Fruit fly (Drosophila melanogaster) whole organism, embryonic: ENCODE data around the gene aqz.
A peak's percentile ranks its signal among the peaks of the same experiment; 100 is the strongest.

Experiments
- BEAF-32 ChIP-seq: fragments of 200-800 bp; sonication (Bioruptor generic); optimal IDR thresholded peaks from 3 replicates; lab custom pipeline; 2017; ENCODE audit warnings: missing biosample characterization, missing genetic modification characterization, mild to moderate bottlenecking, moderate library complexity, missing genetic modification reagents
- Blimp-1 ChIP-seq: fragments of 200-800 bp; sonication (Bioruptor generic); optimal IDR thresholded peaks from 3 replicates; lab custom pipeline; 2018; ENCODE audit warnings: missing biosample characterization, missing genetic modification characterization, mild to moderate bottlenecking, moderate library complexity, missing genetic modification reagents
- CG11247 ChIP-seq: fragments of 200-800 bp; sonication (Bioruptor generic); IDR thresholded peaks from 2 replicates; pipeline ENCODE4 v1.3.6; 2022; ENCODE audit warnings: missing biosample characterization, missing genetic modification characterization
- CG11398 ChIP-seq: fragments of 200-800 bp; sonication (Bioruptor generic); optimal IDR thresholded peaks from 2 replicates; lab custom pipeline; 2016; ENCODE audit warnings: missing biosample characterization, missing genetic modification characterization
- CG11456 ChIP-seq: fragments of 200-800 bp; sonication (Bioruptor generic); IDR thresholded peaks from 3 replicates; pipeline ENCODE4 v1.3.6; 2022; ENCODE audit warnings: missing biosample characterization, missing genetic modification characterization
- CG12236 ChIP-seq: fragments of 200-800 bp; sonication (Bioruptor generic); optimal IDR thresholded peaks from 2 replicates; lab custom pipeline; 2016; ENCODE audit warnings: missing biosample characterization, missing genetic modification characterization
- CG12744 ChIP-seq: fragments of 200-800 bp; sonication (Bioruptor generic); optimal IDR thresholded peaks from 2 replicates; lab custom pipeline; 2016; ENCODE audit warnings: missing biosample characterization, missing genetic modification characterization
- CG14965 ChIP-seq: fragments of 200-800 bp; sonication (Bioruptor generic); optimal IDR thresholded peaks from 2 replicates; lab custom pipeline; 2016; ENCODE audit warnings: missing biosample characterization, missing genetic modification characterization, borderline replicate concordance
- CG15514 ChIP-seq: fragments of 200-800 bp; sonication (Bioruptor generic); optimal IDR thresholded peaks from 3 replicates; lab custom pipeline; 2017; ENCODE audit warnings: missing biosample characterization, missing genetic modification characterization, mild to moderate bottlenecking, moderate library complexity, missing genetic modification reagents
- CG16813 ChIP-seq: fragments of 200-800 bp; sonication (Bioruptor generic); IDR thresholded peaks from 3 replicates; pipeline ENCODE4 v1.3.6; 2022; ENCODE audit warnings: missing biosample characterization, missing genetic modification characterization; ENCODE audit not compliant: partially characterized antibody
- CG16815 ChIP-seq: fragments of 200-800 bp; sonication (Bioruptor generic); optimal IDR thresholded peaks from 3 replicates; lab custom pipeline; 2017; ENCODE audit warnings: missing biosample characterization, mild to moderate bottlenecking, missing genetic modification characterization
- CG17328 ChIP-seq: fragments of 200-800 bp; sonication (Bioruptor generic); IDR thresholded peaks from 2 replicates; pipeline ENCODE4 v1.3.6; 2022; ENCODE audit warnings: missing biosample characterization, missing genetic modification characterization
- CG18262 ChIP-seq: fragments of 200-800 bp; optimal IDR thresholded peaks from 3 replicates; lab custom pipeline; 2019; ENCODE audit warnings: missing biosample characterization, mild to moderate bottlenecking, missing genetic modification characterization, moderate library complexity
- CG18599 ChIP-seq: fragments of 200-800 bp; sonication (Bioruptor generic); optimal IDR thresholded peaks from 3 replicates; lab custom pipeline; 2017; ENCODE audit warnings: missing biosample characterization, missing genetic modification characterization, mild to moderate bottlenecking, moderate library complexity, missing genetic modification reagents
- CG2678 ChIP-seq: fragments of 200-800 bp; sonication (Bioruptor generic); optimal IDR thresholded peaks from 3 replicates; lab custom pipeline; 2019; ENCODE audit warnings: missing biosample characterization, mild to moderate bottlenecking, missing genetic modification characterization, moderate library complexity
- CG3407 ChIP-seq: fragments of 200-800 bp; sonication (Bioruptor generic); optimal IDR thresholded peaks from 2 replicates; lab custom pipeline; 2018; ENCODE audit warnings: missing biosample characterization, mild to moderate bottlenecking, missing genetic modification characterization
- CG34376 ChIP-seq: fragments of 200-800 bp; sonication (Bioruptor generic); optimal IDR thresholded peaks from 2 replicates; lab custom pipeline; 2018; ENCODE audit warnings: missing biosample characterization, mild to moderate bottlenecking, missing genetic modification characterization
- CG34422 ChIP-seq: fragments of 200-800 bp; sonication (Bioruptor generic); IDR thresholded peaks from 3 replicates; pipeline ENCODE4 v1.3.6; 2022; ENCODE audit warnings: missing biosample characterization, missing genetic modification characterization
- CG3995 ChIP-seq: fragments of 200-800 bp; sonication (Bioruptor generic); optimal IDR thresholded peaks from 3 replicates; lab custom pipeline; 2016; ENCODE audit warnings: missing biosample characterization, missing genetic modification characterization
- CG4707 ChIP-seq: fragments of 200-800 bp; sonication (Bioruptor generic); optimal IDR thresholded peaks from 2 replicates; lab custom pipeline; 2018; ENCODE audit warnings: missing biosample characterization, mild to moderate bottlenecking, missing genetic modification characterization, moderate library complexity
- CG6689 ChIP-seq: fragments of 200-800 bp; sonication (Bioruptor generic); IDR thresholded peaks from 2 replicates; pipeline ENCODE4 v1.3.6; 2022; ENCODE audit warnings: missing biosample characterization, missing genetic modification characterization
- CG7357 ChIP-seq: fragments of 200-800 bp; sonication (Bioruptor generic); IDR thresholded peaks from 3 replicates; pipeline ENCODE4 v1.3.6; 2022; ENCODE audit warnings: missing biosample characterization, missing genetic modification characterization
- CG7556 ChIP-seq: fragments of 200-800 bp; sonication (Bioruptor generic); optimal IDR thresholded peaks from 2 replicates; lab custom pipeline; 2017; ENCODE audit warnings: missing biosample characterization, mild to moderate bottlenecking, missing genetic modification characterization
- Doc2 ChIP-seq: fragments of 200-800 bp; sonication (Bioruptor generic); IDR thresholded peaks from 2 replicates; pipeline ENCODE4 v1.3.6; 2022; ENCODE audit warnings: missing biosample characterization, missing genetic modification characterization
- Dp ChIP-seq: fragments of 200-800 bp; sonication (Bioruptor generic); optimal IDR thresholded peaks from 2 replicates; lab custom pipeline; 2018; ENCODE audit warnings: missing biosample characterization, mild to moderate bottlenecking, missing genetic modification characterization, moderate library complexity
- E2f2 ChIP-seq: fragments of 200-800 bp; sonication (Bioruptor generic); IDR thresholded peaks from 2 replicates; pipeline ENCODE4 v1.3.6; 2022; ENCODE audit warnings: missing biosample characterization, missing genetic modification characterization
- Hmr ChIP-seq: fragments of 200-800 bp; sonication (Bioruptor generic); optimal IDR thresholded peaks from 3 replicates; lab custom pipeline; 2017; ENCODE audit warnings: mild to moderate bottlenecking, missing biosample characterization, missing genetic modification reagents, missing genetic modification characterization
- Hr51 ChIP-seq, 2 experiments: fragments of 200-800 bp; sonication (Bioruptor generic); optimal IDR thresholded peaks; 2 replicates in 1 of 2; 3 replicates in 1 of 2; lab custom pipeline; 2016 to 2018; ENCODE audit warnings: missing biosample characterization in 2 of 2, missing genetic modification characterization in 2 of 2, mild to moderate bottlenecking in 1 of 2, moderate library complexity in 1 of 2
- Lim3 ChIP-seq: fragments of 200-800 bp; sonication (Bioruptor generic); IDR thresholded peaks from 2 replicates; pipeline ENCODE4 v1.3.6; 2022; ENCODE audit warnings: missing biosample characterization, missing genetic modification characterization
- Meics ChIP-seq: fragments of 200-800 bp; sonication (Bioruptor generic); optimal IDR thresholded peaks from 2 replicates; lab custom pipeline; 2017; ENCODE audit warnings: missing biosample characterization, mild to moderate bottlenecking, missing genetic modification characterization
- NK7.1 ChIP-seq: fragments of 200-800 bp; sonication (Bioruptor generic); optimal IDR thresholded peaks from 3 replicates; lab custom pipeline; 2016; ENCODE audit warnings: missing biosample characterization, missing genetic modification characterization
- PHDP ChIP-seq: fragments of 200-800 bp; sonication (Bioruptor generic); optimal IDR thresholded peaks from 3 replicates; lab custom pipeline; 2018; ENCODE audit warnings: missing biosample characterization, mild to moderate bottlenecking, missing genetic modification characterization, moderate library complexity
- Pdp1 ChIP-seq, 2 experiments: fragments of 200-800 bp; sonication (Bioruptor generic); optimal IDR thresholded peaks; 3 replicates each; lab custom pipeline; 2016; ENCODE audit warnings: missing biosample characterization in 2 of 2, missing genetic modification characterization in 2 of 2, mild to moderate bottlenecking in 1 of 2, moderate library complexity in 1 of 2
- Poxn ChIP-seq: fragments of 200-800 bp; sonication (Bioruptor generic); IDR thresholded peaks from 2 replicates; pipeline ENCODE4 v1.3.6; 2022; ENCODE audit warnings: missing biosample characterization, missing genetic modification characterization
- ac ChIP-seq: fragments of 200-800 bp; sonication (Bioruptor generic); optimal IDR thresholded peaks from 3 replicates; lab custom pipeline; 2017; ENCODE audit warnings: missing biosample characterization, mild to moderate bottlenecking, missing genetic modification characterization
- bigmax ChIP-seq: fragments of 200-800 bp; sonication (Bioruptor generic); optimal IDR thresholded peaks from 2 replicates; lab custom pipeline; 2018; ENCODE audit warnings: missing biosample characterization, mild to moderate bottlenecking, missing genetic modification characterization
- chinmo ChIP-seq: fragments of 200-800 bp; sonication (Bioruptor generic); IDR thresholded peaks from 4 replicates; pipeline ENCODE4 v1.3.6; 2022; ENCODE audit warnings: missing biosample characterization, missing genetic modification characterization; ENCODE audit not compliant: partially characterized antibody
- crol ChIP-seq: fragments of 200-800 bp; sonication (Bioruptor generic); IDR thresholded peaks from 2 replicates; pipeline ENCODE4 v1.3.6; 2022; ENCODE audit warnings: missing biosample characterization, missing genetic modification characterization
- cwo ChIP-seq: fragments of 200-800 bp; sonication (Bioruptor generic); optimal IDR thresholded peaks from 3 replicates; lab custom pipeline; 2017; ENCODE audit warnings: missing biosample characterization, missing genetic modification characterization, mild to moderate bottlenecking, moderate library complexity, missing genetic modification reagents
- hkb ChIP-seq, 2 experiments: fragments of 200-800 bp in 1 of 2; fragments of >200 bp in 1 of 2; sonication (Bioruptor generic) in 1 of 2; IDR thresholded peaks in 1 of 2; optimal IDR thresholded peaks in 1 of 2; 2 replicates each; pipeline versions ENCODE4 v1.3.6 to Lab custom; 2017 to 2022; ENCODE audit warnings: missing biosample characterization in 1 of 2, missing genetic modification characterization in 1 of 2
- insv ChIP-seq, 2 experiments: fragments of 200-800 bp; sonication (Bioruptor generic); optimal IDR thresholded peaks; 3 replicates each; lab custom pipeline; 2016 to 2018; ENCODE audit warnings: missing biosample characterization in 2 of 2, missing genetic modification characterization in 2 of 2
- jigr1 ChIP-seq: fragments of 200-800 bp; sonication (Bioruptor generic); IDR thresholded peaks from 3 replicates; pipeline ENCODE4 v1.3.6; 2022; ENCODE audit warnings: missing biosample characterization, missing genetic modification characterization
- pb ChIP-seq: fragments of 200-800 bp; sonication (Bioruptor generic); optimal IDR thresholded peaks from 3 replicates; lab custom pipeline; 2016; ENCODE audit warnings: missing biosample characterization, missing genetic modification characterization
- pnt ChIP-seq: fragments of 200-800 bp; sonication (Bioruptor generic); optimal IDR thresholded peaks from 3 replicates; lab custom pipeline; 2016; ENCODE audit warnings: missing biosample characterization, missing genetic modification characterization
- row ChIP-seq: fragments of 200-800 bp; sonication (Bioruptor generic); IDR thresholded peaks from 3 replicates; pipeline ENCODE4 v1.3.6; 2022; ENCODE audit warnings: missing biosample characterization, missing genetic modification characterization
- sna ChIP-seq: fragments of 200-800 bp; sonication (Bioruptor generic); IDR thresholded peaks from 2 replicates; pipeline ENCODE4 v1.3.6; 2022; ENCODE audit warnings: missing biosample characterization, missing genetic modification characterization; ENCODE audit not compliant: partially characterized antibody
- usp ChIP-seq: fragments of >200 bp; optimal IDR thresholded peaks from 2 replicates; lab custom pipeline; 2017; ENCODE audit warnings: missing biosample characterization, missing genetic modification characterization
- wdn ChIP-seq: fragments of 200-800 bp; sonication (Bioruptor generic); IDR thresholded peaks from 2 replicates; pipeline ENCODE4 v1.3.6; 2022; ENCODE audit warnings: missing biosample characterization, missing genetic modification characterization

The aqz gene

dm6 chr3R:8867325-8868104, 47.0 kb upstream of the aqz start (continued):
- no peak for TF ChIP-seq CG16813 (GFP tag; lab: Robert Waterston, UW)
- TF ChIP-seq pb (GFP tag; lab: Kevin White, UChicago) = no peak
- TF ChIP-seq CG18599 (GFP tag; lab: Kevin White, UChicago) = peak; percentile 27
- TF ChIP-seq CG11247 = no peak
- TF ChIP-seq CG34376 (GFP tag; lab: Kevin White, UChicago) = no peak
- TF ChIP-seq pnt (GFP tag; lab: Kevin White, UChicago) = no peak
- no peak for TF ChIP-seq CG4707 (GFP tag; lab: Kevin White, UChicago)
- TF ChIP-seq CG11456 (GFP tag; lab: Robert Waterston, UW) = no peak
- peak; percentile 84 for TF ChIP-seq CG2678 (tag; lab: Kevin White, UChicago)
- no peak for TF ChIP-seq CG3995
- no peak for TF ChIP-seq bigmax
- no peak for TF ChIP-seq E2f2 (GFP tag; lab: Robert Waterston, UW)
- peak; percentile 77 for TF ChIP-seq PHDP
- peak; percentile 48; the same call in 1 of the 2 replicates for TF ChIP-seq CG17328
- TF ChIP-seq CG34422 = no peak
- TF ChIP-seq Lim3 = no peak
- TF ChIP-seq jigr1 (GFP tag; lab: Robert Waterston, UW) = no peak
- TF ChIP-seq CG3407 (GFP tag; lab: Kevin White, UChicago) = peak; percentile 14
- TF ChIP-seq CG12744 (GFP tag; lab: Kevin White, UChicago) = no peak
- TF ChIP-seq Meics = peak; percentile 59
- TF ChIP-seq CG18262 (tag; lab: Kevin White, UChicago) = peak; percentile 81
- peak; percentile 76 for TF ChIP-seq CG7556 (GFP tag; lab: Kevin White, UChicago)
- no peak for TF ChIP-seq insv (GFP tag; optimal IDR thresholded peaks at IDR 0.05; lab: Kevin White, UChicago)
- TF ChIP-seq CG15514 (GFP tag; lab: Kevin White, UChicago) = no peak
- peak; percentile 56 for TF ChIP-seq CG6689 (GFP tag; lab: Robert Waterston, UW)
- TF ChIP-seq CG7357 (GFP tag; lab: Robert Waterston, UW) = no peak
- no peak for TF ChIP-seq Pdp1 (GFP tag; optimal IDR thresholded peaks at IDR 0.05; lab: Kevin White, UChicago)
- no peak for TF ChIP-seq Dp (GFP tag; lab: Kevin White, UChicago)
- no peak for TF ChIP-seq NK7.1 (GFP tag; lab: Kevin White, UChicago)
- TF ChIP-seq CG11398 (GFP tag; lab: Kevin White, UChicago) = no peak
- TF ChIP-seq Hmr (GFP tag; lab: Kevin White, UChicago) = peak; percentile 25
- TF ChIP-seq hkb (optimal IDR thresholded peaks at IDR 0.05; lab: Kevin White, UChicago) = no peak
- no peak for TF ChIP-seq hkb (GFP tag; IDR thresholded peaks at IDR 0.05; lab: Robert Waterston, UW)
- TF ChIP-seq CG12236 (GFP tag; lab: Kevin White, UChicago) = no peak
- TF ChIP-seq usp = no peak
- peak; percentile 78 for TF ChIP-seq Blimp-1 (GFP tag; lab: Kevin White, UChicago)
- peak; percentile 67 for TF ChIP-seq row
- TF ChIP-seq sna (GFP tag; lab: Robert Waterston, UW) = no peak
- TF ChIP-seq CG16815 = peak; percentile 29
- no peak for TF ChIP-seq cwo
- TF ChIP-seq crol = peak; percentile 79
- no peak for TF ChIP-seq wdn (GFP tag; lab: Robert Waterston, UW)
- TF ChIP-seq BEAF-32 (GFP tag; lab: Kevin White, UChicago) = no peak
- no peak for TF ChIP-seq CG14965 (GFP tag; lab: Kevin White, UChicago)
- no peak for TF ChIP-seq ac
- TF ChIP-seq Hr51 (GFP tag; optimal IDR thresholded peaks at IDR 0.05; lab: Kevin White, UChicago) = peak in 1 of 2 experiments; percentile 85
- TF ChIP-seq Doc2 (GFP tag; lab: Robert Waterston, UW) = no peak
- no peak for TF ChIP-seq chinmo (GFP tag; lab: Robert Waterston, UW)
- no peak for TF ChIP-seq Poxn (GFP tag; lab: Robert Waterston, UW)
